Fruit fly (Drosophila melanogaster): ENCODE measurements around the gene CG5078.

CG5078 gene

DNA sequence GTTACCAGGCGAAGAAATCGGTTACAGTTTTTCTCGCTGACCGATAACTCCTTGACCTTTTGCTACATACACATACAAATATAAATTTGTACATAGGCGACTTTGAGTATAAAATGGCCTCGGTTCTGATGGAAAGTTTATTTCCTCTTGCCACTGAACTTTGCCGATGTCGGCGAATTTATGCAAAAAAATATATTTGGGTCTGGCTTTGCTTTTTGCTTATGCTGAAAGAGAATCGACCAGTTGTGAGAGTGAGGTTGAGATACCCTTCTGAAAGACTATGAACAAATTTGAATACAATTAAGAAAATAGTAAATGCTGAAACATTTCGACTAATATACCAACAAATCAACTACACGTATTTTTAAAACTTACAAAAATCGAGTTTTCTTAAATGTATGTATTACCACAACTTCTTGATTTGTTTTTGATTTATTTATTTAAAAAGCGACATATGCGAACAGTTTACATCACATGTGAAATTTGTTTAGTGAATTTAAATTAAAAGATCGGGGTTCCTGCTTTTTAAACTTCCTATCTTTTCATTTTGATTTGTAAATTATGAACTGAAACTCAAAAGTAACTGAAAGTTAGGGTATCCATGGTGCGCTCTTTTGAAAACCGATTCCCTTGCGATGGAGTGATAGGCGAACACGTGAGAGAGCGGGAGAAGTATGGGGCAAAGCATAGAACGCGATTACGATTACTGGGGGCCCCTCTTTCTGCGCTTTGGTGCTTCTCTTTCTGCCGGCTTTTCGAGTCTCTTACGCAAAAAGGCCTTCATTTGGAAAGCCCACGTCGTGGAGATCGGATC lies 3.5 kb downstream of the CG5078 start (continued):
- peak; percentile 25 for TF ChIP-seq NC2α (GFP tag; optimal IDR thresholded peaks at IDR 0.05)
- TF ChIP-seq CG2678 (tag; optimal IDR thresholded peaks at IDR 0.05): peak; percentile 92
- peak; percentile 80 for TF ChIP-seq CG16815 (GFP tag; optimal IDR thresholded peaks at IDR 0.05)
- no peak for TF ChIP-seq toy (GFP tag; IDR thresholded peaks at IDR 0.05)
- TF ChIP-seq Hr39 (optimal IDR thresholded peaks at IDR 0.05): no peak
- no peak for TF ChIP-seq Mrtf (GFP tag; IDR thresholded peaks at IDR 0.05)
- no peak for TF ChIP-seq zen2 (GFP tag; IDR thresholded peaks at IDR 0.05; ENCODE audit: partially characterized antibody)
- TF ChIP-seq pros (GFP tag; optimal IDR thresholded peaks at IDR 0.05): no peak
- TF ChIP-seq CG6689 (GFP tag; IDR thresholded peaks at IDR 0.05): no peak
- peak; percentile 43 for TF ChIP-seq salm (tag; optimal IDR thresholded peaks at IDR 0.05)
- no peak for TF ChIP-seq Oaz (GFP tag; IDR thresholded peaks at IDR 0.05)
- TF ChIP-seq CG16863 (GFP tag; optimal IDR thresholded peaks at IDR 0.05): peak; percentile 67
- TF ChIP-seq chif (GFP tag; optimal IDR thresholded peaks at IDR 0.05): peak; percentile 57 to 67
- TF ChIP-seq CG7839 (tag; optimal IDR thresholded peaks at IDR 0.05): peak; percentile 88
- no peak for TF ChIP-seq CG3726 (GFP tag; IDR thresholded peaks at IDR 0.05)
- no peak for TF ChIP-seq CG4617 (GFP tag; optimal IDR thresholded peaks at IDR 0.05; ENCODE audit: borderline replicate concordance)
- peak; percentile 65 for TF ChIP-seq Six4 (GFP tag; optimal IDR thresholded peaks at IDR 0.05)
- TF ChIP-seq HHEX (GFP tag; optimal IDR thresholded peaks at IDR 0.05): peak; percentile 69
- TF ChIP-seq yki (optimal IDR thresholded peaks at IDR 0.05): no peak
- peak; percentile 41; the same call in 1 of the 2 replicates for TF ChIP-seq Drgx (GFP tag; IDR thresholded peaks at IDR 0.05)
- no peak for TF ChIP-seq pan (optimal IDR thresholded peaks at IDR 0.05)
- peak in 1 of 2 experiments; percentile 11 for TF ChIP-seq pan (GFP tag; optimal IDR thresholded peaks at IDR 0.05 in 1 of 2, IDR thresholded peaks at IDR 0.05 in 1 of 2)
- no peak for TF ChIP-seq CG31388 (GFP tag; optimal IDR thresholded peaks at IDR 0.05)
- no peak for TF ChIP-seq lov (optimal IDR thresholded peaks at IDR 0.05)
- TF ChIP-seq lov (GFP tag; IDR thresholded peaks at IDR 0.05): no peak
- TF ChIP-seq CG3995 (GFP tag; optimal IDR thresholded peaks at IDR 0.05): peak; percentile 41
- peak; percentile 64 for TF ChIP-seq Bdp1 (GFP tag; optimal IDR thresholded peaks at IDR 0.05)
- TF ChIP-seq gcm2 (GFP tag; optimal IDR thresholded peaks at IDR 0.05): peak; percentile 42
- peak; percentile 87 for TF ChIP-seq lilli (GFP tag; optimal IDR thresholded peaks at IDR 0.05)
- peak; percentile 39; the same call in 1 of the 2 replicates for TF ChIP-seq sob (GFP tag; IDR thresholded peaks at IDR 0.05)
- TF ChIP-seq Deaf1 (tag; optimal IDR thresholded peaks at IDR 0.05): peak; percentile 60
- no peak for TF ChIP-seq ase (GFP tag; IDR thresholded peaks at IDR 0.05)
- no peak for TF ChIP-seq cas (GFP tag; IDR thresholded peaks at IDR 0.05)
- TF ChIP-seq CG12769 (tag; optimal IDR thresholded peaks at IDR 0.05): no peak
- TF ChIP-seq bcd (GFP tag; optimal IDR thresholded peaks at IDR 0.05): peak; percentile 82
- TF ChIP-seq CG2116 (GFP tag; optimal IDR thresholded peaks at IDR 0.05): peak; percentile 33
- TF ChIP-seq onecut (GFP tag; IDR thresholded peaks at IDR 0.05): peak; percentile 34; the same call in 1 of the 2 replicates
- TF ChIP-seq unpg (GFP tag; optimal IDR thresholded peaks at IDR 0.05): peak; percentile 64
- peak; percentile 84 for TF ChIP-seq CG13296 (GFP tag; optimal IDR thresholded peaks at IDR 0.05)
- peak; percentile 63 for TF ChIP-seq CG12299 (tag; optimal IDR thresholded peaks at IDR 0.05)
- no peak for TF ChIP-seq CG4707 (GFP tag; optimal IDR thresholded peaks at IDR 0.05)
- TF ChIP-seq stc (GFP tag; IDR thresholded peaks at IDR 0.05): no peak
- TF ChIP-seq CG10462 (GFP tag; optimal IDR thresholded peaks at IDR 0.05): peak; percentile 49
- peak; percentile 17 for TF ChIP-seq maf-S (GFP tag; optimal IDR thresholded peaks at IDR 0.05)
- peak; percentile 74 for TF ChIP-seq D19B (GFP tag; optimal IDR thresholded peaks at IDR 0.05)
- peak; percentile 42 for TF ChIP-seq Atf3 (GFP tag; optimal IDR thresholded peaks at IDR 0.05)
- no peak for TF ChIP-seq CG2889 (GFP tag; IDR thresholded peaks at IDR 0.05)
- peak; percentile 66 to 89 for TF ChIP-seq Pdp1 (GFP tag; optimal IDR thresholded peaks at IDR 0.05)
- peak; percentile 39 for TF ChIP-seq tap (tag; optimal IDR thresholded peaks at IDR 0.05)
- peak; percentile 51 for TF ChIP-seq exex (tag; optimal IDR thresholded peaks at IDR 0.05)
- no peak for TF ChIP-seq tna (GFP tag; IDR thresholded peaks at IDR 0.05; ENCODE audit: partially characterized antibody)
